Fruit fly (Drosophila melanogaster) whole organism, embryonic: ENCODE measurements around the gene GAPsec.

Source experiments
- Blimp-1 ChIP-seq: fragments of 200-800 bp; sonication (Bioruptor generic); optimal IDR thresholded peaks from 3 replicates; lab custom pipeline; 2018; ENCODE audit warnings: missing biosample characterization, missing genetic modification characterization, mild to moderate bottlenecking, moderate library complexity, missing genetic modification reagents
- CG10959 ChIP-seq: fragments of 200-800 bp; sonication (Bioruptor generic); IDR thresholded peaks from 2 replicates; pipeline ENCODE4 v1.3.6; 2022; ENCODE audit warnings: missing biosample characterization, missing genetic modification characterization
- CG11560 ChIP-seq: fragments of 200-800 bp; sonication (Bioruptor generic); IDR thresholded peaks from 3 replicates; pipeline ENCODE4 v1.3.6; 2022; ENCODE audit warnings: missing biosample characterization, missing genetic modification characterization
- CG12155 ChIP-seq: fragments of 200-800 bp; sonication (Bioruptor generic); optimal IDR thresholded peaks from 3 replicates; lab custom pipeline; 2016; ENCODE audit warnings: missing biosample characterization, missing genetic modification characterization
- CG12236 ChIP-seq: fragments of 200-800 bp; sonication (Bioruptor generic); optimal IDR thresholded peaks from 2 replicates; lab custom pipeline; 2016; ENCODE audit warnings: missing biosample characterization, missing genetic modification characterization
- CG12659 ChIP-seq: fragments of 200-800 bp; sonication (Bioruptor generic); optimal IDR thresholded peaks from 3 replicates; lab custom pipeline; 2017; ENCODE audit warnings: mild to moderate bottlenecking, missing biosample characterization, missing genetic modification reagents, missing genetic modification characterization
- CG1602 ChIP-seq: fragments of 200-800 bp; sonication (Bioruptor generic); optimal IDR thresholded peaks from 3 replicates; lab custom pipeline; 2016; ENCODE audit warnings: missing biosample characterization, missing genetic modification characterization
- CG17328 ChIP-seq: fragments of 200-800 bp; sonication (Bioruptor generic); IDR thresholded peaks from 2 replicates; pipeline ENCODE4 v1.3.6; 2022; ENCODE audit warnings: missing biosample characterization, missing genetic modification characterization
- CG17612 ChIP-seq: fragments of 200-800 bp; sonication (Bioruptor generic); IDR thresholded peaks from 2 replicates; pipeline ENCODE4 v1.3.6; 2022; ENCODE audit warnings: missing biosample characterization, missing genetic modification characterization
- CG30020 ChIP-seq: fragments of 200-800 bp; optimal IDR thresholded peaks from 2 replicates; lab custom pipeline; 2019; ENCODE audit warnings: missing biosample characterization, mild to moderate bottlenecking, missing genetic modification characterization, moderate library complexity
- CG31388 ChIP-seq: fragments of 200-800 bp; sonication (Bioruptor generic); optimal IDR thresholded peaks from 2 replicates; lab custom pipeline; 2016; ENCODE audit warnings: missing biosample characterization, missing genetic modification characterization
- CG4360 ChIP-seq: fragments of 200-800 bp; sonication (Bioruptor generic); IDR thresholded peaks from 2 replicates; pipeline ENCODE4 v1.3.6; 2022; ENCODE audit warnings: missing biosample characterization, missing genetic modification characterization
- CG4707 ChIP-seq: fragments of 200-800 bp; sonication (Bioruptor generic); optimal IDR thresholded peaks from 2 replicates; lab custom pipeline; 2018; ENCODE audit warnings: missing biosample characterization, mild to moderate bottlenecking, missing genetic modification characterization, moderate library complexity
- CG4854 ChIP-seq: fragments of 200-800 bp; sonication (Bioruptor generic); optimal IDR thresholded peaks from 2 replicates; lab custom pipeline; 2016; ENCODE audit warnings: missing biosample characterization, missing genetic modification characterization, inconsistent platforms
- CG6654 ChIP-seq: fragments of 200-800 bp; sonication (Bioruptor generic); optimal IDR thresholded peaks from 2 replicates; lab custom pipeline; 2017; ENCODE audit warnings: missing biosample characterization, mild to moderate bottlenecking, missing genetic modification characterization
- CG6854 ChIP-seq: fragments of 200-800 bp; sonication (Bioruptor generic); optimal IDR thresholded peaks from 3 replicates; lab custom pipeline; 2017; ENCODE audit warnings: missing biosample characterization, mild to moderate bottlenecking, missing genetic modification characterization
- CG8388 ChIP-seq: fragments of 200-800 bp; sonication (Bioruptor generic); optimal IDR thresholded peaks from 2 replicates; lab custom pipeline; 2019; ENCODE audit warnings: missing biosample characterization, mild to moderate bottlenecking, missing genetic modification characterization, moderate library complexity
- CG8924 ChIP-seq: fragments of 200-800 bp; optimal IDR thresholded peaks from 3 replicates; lab custom pipeline; 2019; ENCODE audit warnings: missing biosample characterization, mild to moderate bottlenecking, missing genetic modification characterization, moderate library complexity
- CG9609 ChIP-seq: fragments of 200-800 bp; sonication (Bioruptor generic); optimal IDR thresholded peaks from 3 replicates; lab custom pipeline; 2016; ENCODE audit warnings: missing biosample characterization, missing genetic modification characterization
- CG9727 ChIP-seq: fragments of 200-800 bp; sonication (Bioruptor generic); optimal IDR thresholded peaks from 3 replicates; lab custom pipeline; 2017; ENCODE audit warnings: missing biosample characterization, mild to moderate bottlenecking, missing genetic modification characterization
- CG9876 ChIP-seq: fragments of 200-800 bp; sonication (Bioruptor generic); optimal IDR thresholded peaks from 2 replicates; lab custom pipeline; 2016; ENCODE audit warnings: missing biosample characterization, missing genetic modification characterization
- CoRest ChIP-seq: fragments of 200-800 bp; sonication (Bioruptor generic); optimal IDR thresholded peaks from 3 replicates; lab custom pipeline; 2018; ENCODE audit warnings: missing biosample characterization, mild to moderate bottlenecking, missing genetic modification characterization, moderate library complexity
- Dek ChIP-seq: fragments of 200-800 bp; sonication (Bioruptor generic); optimal IDR thresholded peaks from 3 replicates; lab custom pipeline; 2019; ENCODE audit warnings: missing biosample characterization, mild to moderate bottlenecking, missing genetic modification characterization, moderate library complexity
- Hand ChIP-seq: fragments of 200-800 bp; sonication (Bioruptor generic); optimal IDR thresholded peaks from 2 replicates; lab custom pipeline; 2017; ENCODE audit warnings: mild to moderate bottlenecking, missing biosample characterization, missing genetic modification reagents, missing genetic modification characterization
- NFAT ChIP-seq: fragments of 200-800 bp; sonication (Bioruptor generic); IDR thresholded peaks from 2 replicates; pipeline ENCODE4 v1.3.6; 2022; ENCODE audit warnings: missing biosample characterization, missing genetic modification characterization
- Neu2 ChIP-seq: fragments of 200-800 bp; sonication (Bioruptor generic); optimal IDR thresholded peaks from 3 replicates; lab custom pipeline; 2016; ENCODE audit warnings: missing biosample characterization, missing genetic modification characterization, borderline replicate concordance
- Optix ChIP-seq: fragments of 200-800 bp; sonication (Bioruptor generic); IDR thresholded peaks from 3 replicates; pipeline ENCODE4 v1.3.6; 2022; ENCODE audit warnings: missing biosample characterization, missing genetic modification characterization
- Ravus ChIP-seq: fragments of 200-800 bp; sonication (Bioruptor generic); IDR thresholded peaks from 2 replicates; pipeline ENCODE4 v1.3.6; 2022; ENCODE audit warnings: missing biosample characterization, missing genetic modification characterization
- Rfx ChIP-seq: fragments of 200-800 bp; sonication (Bioruptor generic); IDR thresholded peaks from 2 replicates; pipeline ENCODE4 v1.3.6; 2022; ENCODE audit warnings: missing biosample characterization, missing genetic modification characterization
- Sin3A ChIP-seq: fragments of >200 bp; optimal IDR thresholded peaks from 2 replicates; lab custom pipeline; 2018
- ase ChIP-seq: fragments of 200-800 bp; sonication (Bioruptor generic); IDR thresholded peaks from 3 replicates; pipeline ENCODE4 v1.3.6; 2022; ENCODE audit warnings: missing biosample characterization, missing genetic modification characterization
- br ChIP-seq: fragments of >200 bp; optimal IDR thresholded peaks from 2 replicates; lab custom pipeline; 2017
- crc ChIP-seq: fragments of 200-800 bp; sonication (Bioruptor generic); optimal IDR thresholded peaks from 2 replicates; lab custom pipeline; 2016; ENCODE audit warnings: missing biosample characterization, missing genetic modification characterization
- crp ChIP-seq, 2 experiments: fragments of 200-800 bp; sonication (Bioruptor generic); optimal IDR thresholded peaks; 2 replicates in 1 of 2; 3 replicates in 1 of 2; lab custom pipeline; 2017; ENCODE audit warnings: missing biosample characterization in 2 of 2, missing genetic modification characterization in 2 of 2, mild to moderate bottlenecking in 1 of 2, moderate library complexity in 1 of 2
- cwo ChIP-seq: fragments of 200-800 bp; sonication (Bioruptor generic); optimal IDR thresholded peaks from 3 replicates; lab custom pipeline; 2017; ENCODE audit warnings: missing biosample characterization, missing genetic modification characterization, mild to moderate bottlenecking, moderate library complexity, missing genetic modification reagents
- dan ChIP-seq: fragments of 200-800 bp; sonication (Bioruptor generic); IDR thresholded peaks from 2 replicates; pipeline ENCODE4 v1.3.6; 2022; ENCODE audit warnings: missing biosample characterization, missing genetic modification characterization
- dpn ChIP-seq, 2 experiments: fragments of 200-800 bp; sonication (Bioruptor generic); optimal IDR thresholded peaks; 3 replicates each; lab custom pipeline; 2016; ENCODE audit warnings: missing biosample characterization in 2 of 2, missing genetic modification characterization in 2 of 2
- fd3F ChIP-seq: fragments of 200-800 bp; sonication (Bioruptor generic); optimal IDR thresholded peaks from 2 replicates; lab custom pipeline; 2018; ENCODE audit warnings: missing biosample characterization, mild to moderate bottlenecking, missing genetic modification characterization, moderate library complexity
- hbn ChIP-seq: fragments of 200-800 bp; sonication (Bioruptor generic); IDR thresholded peaks from 2 replicates; pipeline ENCODE4 v1.3.6; 2022; ENCODE audit warnings: missing biosample characterization, missing genetic modification characterization; ENCODE audit not compliant: partially characterized antibody
- hkb ChIP-seq, 2 experiments: fragments of 200-800 bp in 1 of 2; fragments of >200 bp in 1 of 2; sonication (Bioruptor generic) in 1 of 2; IDR thresholded peaks in 1 of 2; optimal IDR thresholded peaks in 1 of 2; 2 replicates each; pipeline versions ENCODE4 v1.3.6 to Lab custom; 2017 to 2022; ENCODE audit warnings: missing biosample characterization in 1 of 2, missing genetic modification characterization in 1 of 2
- inv ChIP-seq: fragments of 200-800 bp; sonication (Bioruptor generic); IDR thresholded peaks from 2 replicates; pipeline ENCODE4 v1.3.6; 2022; ENCODE audit warnings: missing biosample characterization, missing genetic modification characterization; ENCODE audit not compliant: partially characterized antibody
- lab ChIP-seq: fragments of 200-800 bp; sonication (Bioruptor generic); optimal IDR thresholded peaks from 3 replicates; lab custom pipeline; 2017; ENCODE audit warnings: missing biosample characterization, missing genetic modification characterization, mild to moderate bottlenecking, moderate library complexity, missing genetic modification reagents
- odd ChIP-seq: fragments of 200-800 bp; sonication (Bioruptor generic); optimal IDR thresholded peaks from 2 replicates; lab custom pipeline; 2017; ENCODE audit warnings: missing biosample characterization, mild to moderate bottlenecking, missing genetic modification characterization
- onecut ChIP-seq: fragments of 200-800 bp; sonication (Bioruptor generic); IDR thresholded peaks from 2 replicates; pipeline ENCODE4 v1.3.6; 2022; ENCODE audit warnings: missing biosample characterization, missing genetic modification characterization
- pb ChIP-seq: fragments of 200-800 bp; sonication (Bioruptor generic); optimal IDR thresholded peaks from 3 replicates; lab custom pipeline; 2016; ENCODE audit warnings: missing biosample characterization, missing genetic modification characterization
- slp2 ChIP-seq: fragments of 200-800 bp; sonication (Bioruptor generic); optimal IDR thresholded peaks from 2 replicates; lab custom pipeline; 2016; ENCODE audit warnings: missing biosample characterization, missing genetic modification characterization
- sr ChIP-seq: fragments of 200-800 bp; sonication (Bioruptor generic); IDR thresholded peaks from 3 replicates; pipeline ENCODE4 v1.3.6; 2022; ENCODE audit warnings: missing biosample characterization, missing genetic modification characterization
- tna ChIP-seq: fragments of 200-800 bp; sonication (Bioruptor generic); IDR thresholded peaks from 2 replicates; pipeline ENCODE4 v1.3.6; 2022; ENCODE audit warnings: missing biosample characterization, missing genetic modification characterization; ENCODE audit not compliant: partially characterized antibody
- vfl ChIP-seq: fragments of 200-800 bp; sonication (Bioruptor generic); optimal IDR thresholded peaks from 2 replicates; lab custom pipeline; 2016; ENCODE audit warnings: missing biosample characterization, missing genetic modification characterization

GAPsec gene

DNA sequence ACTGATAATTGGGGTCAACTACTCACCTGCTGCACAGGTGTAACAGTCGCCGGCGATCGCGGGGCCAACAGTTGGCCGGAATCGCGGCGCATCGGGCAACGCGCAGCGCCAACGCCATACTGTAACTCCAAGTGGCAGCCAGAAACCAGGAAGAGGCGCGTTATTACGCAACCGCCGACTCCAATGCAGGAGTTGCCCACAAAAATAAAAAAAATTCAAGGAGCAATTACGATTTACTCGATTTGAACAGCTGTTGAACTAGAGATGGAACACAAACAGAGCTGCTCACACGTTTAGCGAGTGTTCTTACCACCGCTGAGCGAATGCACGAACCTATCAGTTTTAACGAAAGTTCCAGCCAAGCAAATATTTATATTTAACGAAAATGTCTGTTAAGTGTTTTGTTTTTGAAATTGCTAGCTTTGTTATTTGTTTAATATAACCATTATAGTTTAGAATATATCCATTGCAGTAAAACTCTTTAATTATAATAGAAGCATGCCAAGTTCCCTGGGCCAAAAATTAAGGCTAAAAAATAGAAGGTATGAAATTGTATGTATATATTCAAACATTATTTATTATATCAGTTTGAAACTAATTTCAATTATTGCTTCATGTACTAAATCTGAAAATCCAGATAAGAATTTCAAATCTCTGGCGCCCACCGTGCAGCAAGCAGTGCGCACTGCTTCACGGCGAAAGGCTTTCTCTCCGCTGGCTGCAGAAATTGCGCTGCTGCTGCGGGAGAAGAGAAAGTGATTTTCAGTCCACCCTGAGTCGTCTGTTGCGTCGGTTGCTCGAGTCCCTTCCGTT, 19.6 kb downstream of the GAPsec start, which contains the start of the genes CG5989 and CG6282 (continued):
- TF ChIP-seq Neu2 (GFP tag; lab: Kevin White, UChicago) (no peak), CoRest (tag; lab: Kevin White, UChicago) (peak; percentile 59), CG9876 (no peak), Optix (GFP tag; lab: Robert Waterston, UW) (peak; percentile 34; the same call in 1 of the 3 replicates), odd (no peak), CG17612 (GFP tag; lab: Robert Waterston, UW) (no peak), br (lab: Kevin White, UChicago) (no peak), CG9727 (GFP tag; lab: Kevin White, UChicago) (no peak), NFAT (GFP tag; lab: Robert Waterston, UW) (peak; percentile 30; the same call in 1 of the 2 replicates), vfl (GFP tag; lab: Kevin White, UChicago) (peak; percentile 3), CG12659 (GFP tag; lab: Kevin White, UChicago) (peak; percentile 54), CG10959 (GFP tag; lab: Robert Waterston, UW) (no peak; the same call in 1 of the 2 replicates), CG30020 (no peak), CG17328 (GFP tag; lab: Robert Waterston, UW) (peak; percentile 65), CG6854 (GFP tag; lab: Kevin White, UChicago) (no peak), CG4707 (GFP tag; lab: Kevin White, UChicago) (peak; percentile 96), crc (no peak), CG4854 (no peak), CG8388 (GFP tag; lab: Kevin White, UChicago) (peak; percentile 56), Dek (peak; percentile 48), Sin3A (lab: Kevin White, UChicago) (peak; percentile 49), cwo (GFP tag; lab: Kevin White, UChicago) (no peak), sr (GFP tag; lab: Robert Waterston, UW) (no peak), inv (peak; percentile 35; the same call in 1 of the 2 replicates), slp2 (GFP tag; lab: Kevin White, UChicago) (no peak), Ravus (GFP tag; lab: Robert Waterston, UW) (no peak), crp (GFP tag; optimal IDR thresholded peaks at IDR 0.05; lab: Kevin White, UChicago) (peak; percentile 89 to 98), CG12155 (GFP tag; lab: Kevin White, UChicago) (no peak), CG31388 (GFP tag; lab: Kevin White, UChicago) (no peak), Rfx (GFP tag; lab: Robert Waterston, UW) (peak; percentile 53), CG12236 (no peak), CG8924 (tag; lab: Kevin White, UChicago) (peak; percentile 46), CG4360 (GFP tag; lab: Robert Waterston, UW) (no peak), CG11560 (tag; lab: Robert Waterston, UW) (no peak), CG1602 (no peak), pb (GFP tag; lab: Kevin White, UChicago) (no peak), CG9609 (GFP tag; lab: Kevin White, UChicago) (no peak), hkb (optimal IDR thresholded peaks at IDR 0.05; lab: Kevin White, UChicago) (no peak), hkb (GFP tag; IDR thresholded peaks at IDR 0.05; lab: Robert Waterston, UW) (peak; percentile 57), Blimp-1 (peak; percentile 67), CG6654 (GFP tag; lab: Kevin White, UChicago) (no peak), fd3F (peak; percentile 19), tna (GFP tag; lab: Robert Waterston, UW) (no peak), dpn (GFP tag; optimal IDR thresholded peaks at IDR 0.05; lab: Kevin White, UChicago) (no peak), onecut (GFP tag; lab: Robert Waterston, UW) (peak; percentile 34), lab (GFP tag; lab: Kevin White, UChicago) (peak; percentile 71), hbn (GFP tag; lab: Robert Waterston, UW) (peak; percentile 30; the same call in 1 of the 2 replicates), dan (GFP tag; lab: Robert Waterston, UW) (no peak), ase (GFP tag; lab: Robert Waterston, UW) (0 out of 3 replicates have a peak, but pooled peaks have one; percentile 14), Hand (GFP tag; lab: Kevin White, UChicago) (no peak)
